Fruit fly (Drosophila melanogaster): ENCODE results near the gene Hibch.

- TF ChIP-seq CG8478 (optimal IDR thresholded peaks at IDR 0.05) (no peak), CTCF (optimal IDR thresholded peaks at IDR 0.05) (no peak)
Measured at dm6 chr3R:15407020-15407501, 50.0 kb downstream of the Hibch start, which contains the start of gene CG6125.

Measured in S2 (cell line).